Fruit fly (Drosophila melanogaster) S2 (cell line): ENCODE data around the gene CG7519.

Experiments used
- CG8478 ChIP-seq: fragments of >200 bp; optimal IDR thresholded peaks from 2 replicates; lab custom pipeline; 2018
- CTCF ChIP-seq, 2 experiments: fragments of >200 bp; optimal IDR thresholded peaks; 2 replicates each; lab custom pipeline; 2018

DNA sequence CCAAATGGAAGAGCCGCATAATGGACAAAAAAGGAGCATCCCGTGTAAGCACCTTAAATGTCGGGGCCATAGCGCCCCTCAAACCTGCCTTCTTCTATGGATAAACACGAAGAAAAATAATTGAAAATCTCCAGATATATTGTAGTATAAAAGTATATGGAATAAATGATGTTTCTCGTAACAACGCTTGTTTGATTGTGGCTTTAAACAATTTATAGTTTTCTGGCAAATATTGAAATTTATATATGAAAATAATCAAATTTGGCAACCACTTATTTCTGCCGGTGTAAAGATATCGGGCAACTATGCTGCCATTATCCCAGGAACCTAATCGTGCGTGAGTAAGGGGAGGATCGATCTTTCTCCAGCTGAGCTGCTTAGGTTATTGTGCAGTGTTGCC is 37.7 kb upstream of the CG7519 start:
- TF ChIP-seq CTCF (optimal IDR thresholded peaks at IDR 0.05; lab: Kevin White, UChicago) (no peak), CG8478 (no peak)
